3 worm cellular contexts compared by ENCODE assay signal in genomic region chrV:18586954-18587353, ce11.
A peak's percentile ranks its signal among the peaks of the same experiment; 100 is the strongest.
TF ChIP-seq lines count a peak whose summit lies in the region.

No protein-coding gene starts in this region.

TF ChIP-seq in whole organism, L1 larva, 84 proteins besides CTCF, POLR2A, EP300 and RAD21:
- peak; percentile 83 for TF ChIP-seq blmp-1 (tag; optimal IDR thresholded peaks at IDR 0.05; lab: Kevin White, UChicago)
- no peak for TF ChIP-seq egl-13 (tag; optimal IDR thresholded peaks at IDR 0.05; lab: Kevin White, UChicago)
- TF ChIP-seq nhr-85 (tag; lab: Kevin White, UChicago): peak; percentile 65

TF ChIP-seq in whole organism, L3 larva, 47 proteins besides CTCF, POLR2A, EP300 and RAD21:
- no peak for TF ChIP-seq mml-1 (tag; optimal IDR thresholded peaks at IDR 0.05; lab: Kevin White, UChicago)
- peak; percentile 11 for TF ChIP-seq nhr-25 (tag; optimal IDR thresholded peaks at IDR 0.05; lab: Kevin White, UChicago)

TF ChIP-seq in whole organism, mixed stage, embryonic, 35 proteins besides CTCF, POLR2A, EP300 and RAD21:
- TF ChIP-seq mep-1 (tag; optimal IDR thresholded peaks at IDR 0.05; lab: Kevin White, UChicago) (no peak), unc-62 (GFP tag; optimal IDR thresholded peaks at IDR 0.05; lab: Kevin White, UChicago) (no peak), zip-8 (tag; optimal IDR thresholded peaks at IDR 0.05; lab: Kevin White, UChicago) (peak; percentile 73)
